Fruit fly (Drosophila melanogaster) whole organism, embryonic: Measurements from ENCODE around the gene NKCC.

Experiments
- Antp ChIP-seq: fragments of 200-800 bp; sonication (Bioruptor generic); optimal IDR thresholded peaks from 3 replicates; lab custom pipeline; 2016; ENCODE audit warnings: missing biosample characterization, missing genetic modification characterization
- Awh ChIP-seq: fragments of 200-800 bp; sonication (Bioruptor generic); IDR thresholded peaks from 2 replicates; pipeline ENCODE4, ENCODE4 v1.3.6; 2022; ENCODE audit warnings: missing biosample characterization, missing genetic modification characterization
- Bdp1 ChIP-seq: fragments of 200-800 bp; sonication (Bioruptor generic); optimal IDR thresholded peaks from 3 replicates; lab custom pipeline; 2016; ENCODE audit warnings: missing biosample characterization, missing genetic modification characterization
- Bgb ChIP-seq: fragments of 200-800 bp; sonication (Bioruptor generic); IDR thresholded peaks from 2 replicates; pipeline ENCODE4 v1.3.6; 2022; ENCODE audit warnings: missing biosample characterization, missing genetic modification characterization; ENCODE audit not compliant: partially characterized antibody
- Bteb2 ChIP-seq: fragments of 200-800 bp; sonication (Bioruptor generic); optimal IDR thresholded peaks from 2 replicates; lab custom pipeline; 2016; ENCODE audit warnings: missing biosample characterization, missing genetic modification characterization
- CG10543 ChIP-seq: fragments of 200-800 bp; sonication (Bioruptor generic); optimal IDR thresholded peaks from 3 replicates; lab custom pipeline; 2017; ENCODE audit warnings: missing biosample characterization, mild to moderate bottlenecking, missing genetic modification characterization, moderate library complexity
- CG11085 ChIP-seq: fragments of 200-800 bp; sonication (Bioruptor generic); IDR thresholded peaks from 2 replicates; pipeline ENCODE4 v1.3.6; 2022; ENCODE audit warnings: missing biosample characterization, missing genetic modification characterization
- CG11093 ChIP-seq: fragments of 200-800 bp; sonication (Bioruptor generic); IDR thresholded peaks from 3 replicates; pipeline ENCODE4 v1.3.6; 2022; ENCODE audit warnings: missing biosample characterization, missing genetic modification characterization
- CG11695 ChIP-seq: fragments of 200-800 bp; sonication (Bioruptor generic); IDR thresholded peaks from 3 replicates; pipeline ENCODE4 v1.3.6; 2022; ENCODE audit warnings: missing biosample characterization, missing genetic modification characterization
- CG15514 ChIP-seq: fragments of 200-800 bp; sonication (Bioruptor generic); optimal IDR thresholded peaks from 3 replicates; lab custom pipeline; 2017; ENCODE audit warnings: missing biosample characterization, missing genetic modification characterization, mild to moderate bottlenecking, moderate library complexity, missing genetic modification reagents
- CG17612 ChIP-seq: fragments of 200-800 bp; sonication (Bioruptor generic); IDR thresholded peaks from 2 replicates; pipeline ENCODE4 v1.3.6; 2022; ENCODE audit warnings: missing biosample characterization, missing genetic modification characterization
- CG30020 ChIP-seq: fragments of 200-800 bp; optimal IDR thresholded peaks from 2 replicates; lab custom pipeline; 2019; ENCODE audit warnings: missing biosample characterization, mild to moderate bottlenecking, missing genetic modification characterization, moderate library complexity
- CG32532 ChIP-seq: fragments of 200-800 bp; sonication (Bioruptor generic); IDR thresholded peaks from 2 replicates; pipeline ENCODE4 v1.3.6; 2022; ENCODE audit warnings: missing biosample characterization, missing genetic modification characterization
- CG34376 ChIP-seq: fragments of 200-800 bp; sonication (Bioruptor generic); optimal IDR thresholded peaks from 2 replicates; lab custom pipeline; 2018; ENCODE audit warnings: missing biosample characterization, mild to moderate bottlenecking, missing genetic modification characterization
- CG4424 ChIP-seq: fragments of 200-800 bp; sonication (Bioruptor generic); optimal IDR thresholded peaks from 3 replicates; lab custom pipeline; 2016; ENCODE audit warnings: missing biosample characterization, missing genetic modification characterization
- CG4707 ChIP-seq: fragments of 200-800 bp; sonication (Bioruptor generic); optimal IDR thresholded peaks from 2 replicates; lab custom pipeline; 2018; ENCODE audit warnings: missing biosample characterization, mild to moderate bottlenecking, missing genetic modification characterization, moderate library complexity
- CG7271 ChIP-seq: fragments of 200-800 bp; sonication (Bioruptor generic); optimal IDR thresholded peaks from 2 replicates; lab custom pipeline; 2018; ENCODE audit warnings: missing biosample characterization, mild to moderate bottlenecking, missing genetic modification characterization, moderate library complexity
- CG7839 ChIP-seq: fragments of 200-800 bp; sonication (Bioruptor generic); optimal IDR thresholded peaks from 3 replicates; lab custom pipeline; 2018; ENCODE audit warnings: missing biosample characterization, mild to moderate bottlenecking, missing genetic modification characterization, moderate library complexity
- CG9215 ChIP-seq: fragments of 200-800 bp; sonication (Bioruptor generic); IDR thresholded peaks from 2 replicates; pipeline ENCODE4 v1.3.6; 2022; ENCODE audit warnings: missing biosample characterization, missing genetic modification characterization
- CG9817 ChIP-seq: fragments of 200-800 bp; sonication (Bioruptor generic); optimal IDR thresholded peaks from 2 replicates; lab custom pipeline; 2018; ENCODE audit warnings: missing biosample characterization, mild to moderate bottlenecking, missing genetic modification characterization, moderate library complexity
- D19A ChIP-seq: fragments of 200-800 bp; optimal IDR thresholded peaks from 3 replicates; lab custom pipeline; 2019; ENCODE audit warnings: missing biosample characterization, mild to moderate bottlenecking, missing genetic modification characterization, moderate library complexity
- Dek ChIP-seq: fragments of 200-800 bp; sonication (Bioruptor generic); optimal IDR thresholded peaks from 3 replicates; lab custom pipeline; 2019; ENCODE audit warnings: missing biosample characterization, mild to moderate bottlenecking, missing genetic modification characterization, moderate library complexity
- Fer2 ChIP-seq: fragments of 200-800 bp; sonication (Bioruptor generic); optimal IDR thresholded peaks from 2 replicates; lab custom pipeline; 2018; ENCODE audit warnings: missing biosample characterization, mild to moderate bottlenecking, missing genetic modification characterization, moderate library complexity
- Hey ChIP-seq: fragments of 200-800 bp; sonication (Bioruptor generic); optimal IDR thresholded peaks from 3 replicates; lab custom pipeline; 2018; ENCODE audit warnings: missing biosample characterization, mild to moderate bottlenecking, missing genetic modification characterization
- Hmr ChIP-seq: fragments of 200-800 bp; sonication (Bioruptor generic); optimal IDR thresholded peaks from 3 replicates; lab custom pipeline; 2017; ENCODE audit warnings: mild to moderate bottlenecking, missing biosample characterization, missing genetic modification reagents, missing genetic modification characterization
- Jarid2 ChIP-seq: fragments of 200-800 bp; sonication (Bioruptor generic); optimal IDR thresholded peaks from 3 replicates; lab custom pipeline; 2017; ENCODE audit warnings: mild to moderate bottlenecking, missing biosample characterization, missing genetic modification reagents, missing genetic modification characterization
- Nf-YC ChIP-seq: fragments of 200-800 bp; optimal IDR thresholded peaks from 3 replicates; lab custom pipeline; 2019; ENCODE audit warnings: missing biosample characterization, mild to moderate bottlenecking, missing genetic modification characterization, moderate library complexity
- Rfx ChIP-seq: fragments of 200-800 bp; sonication (Bioruptor generic); IDR thresholded peaks from 2 replicates; pipeline ENCODE4 v1.3.6; 2022; ENCODE audit warnings: missing biosample characterization, missing genetic modification characterization
- Taf1 ChIP-seq: fragments of 200-800 bp; sonication (Bioruptor generic); IDR thresholded peaks from 2 replicates; pipeline ENCODE4 v1.3.6; 2022; ENCODE audit warnings: missing biosample characterization, missing genetic modification characterization
- Tbp ChIP-seq: fragments of >200 bp; optimal IDR thresholded peaks from 2 replicates; lab custom pipeline; 2018; ENCODE audit warnings: missing biosample characterization, missing genetic modification characterization
- Trl ChIP-seq, 3 experiments: fragments of >200 bp in 2 of 3; fragments of 200-800 bp in 1 of 3; sonication (Bioruptor generic) in 1 of 3; optimal IDR thresholded peaks; 2 replicates in 1 of 3; 3 replicates in 2 of 3; lab custom pipeline; 2016 to 2017; ENCODE audit warnings: missing biosample characterization in 1 of 3, missing genetic modification characterization in 1 of 3
- caup ChIP-seq: fragments of 200-800 bp; sonication (Bioruptor generic); optimal IDR thresholded peaks from 3 replicates; lab custom pipeline; 2017; ENCODE audit warnings: missing biosample characterization, mild to moderate bottlenecking, missing genetic modification characterization, moderate library complexity; ENCODE audit not compliant: severe bottlenecking
- chinmo ChIP-seq: fragments of 200-800 bp; sonication (Bioruptor generic); IDR thresholded peaks from 4 replicates; pipeline ENCODE4 v1.3.6; 2022; ENCODE audit warnings: missing biosample characterization, missing genetic modification characterization; ENCODE audit not compliant: partially characterized antibody
- ci ChIP-seq: fragments of 200-800 bp; sonication (Bioruptor generic); IDR thresholded peaks from 3 replicates; pipeline ENCODE4 v1.3.6; 2022; ENCODE audit warnings: missing biosample characterization, missing genetic modification characterization
- dm ChIP-seq: fragments of 200-800 bp; sonication (Bioruptor generic); optimal IDR thresholded peaks from 3 replicates; lab custom pipeline; 2016; ENCODE audit warnings: missing biosample characterization, missing genetic modification characterization
- esg ChIP-seq: fragments of 200-800 bp; sonication (Bioruptor generic); conservative IDR thresholded peaks from 2 replicates; pipeline ENCODE4 v1.3.6; 2022; ENCODE audit warnings: missing biosample characterization, missing genetic modification characterization
- gcm2 ChIP-seq: fragments of 200-800 bp; sonication (Bioruptor generic); optimal IDR thresholded peaks from 2 replicates; lab custom pipeline; 2016; ENCODE audit warnings: missing biosample characterization, missing genetic modification characterization
- ken ChIP-seq: fragments of 200-800 bp; sonication (Bioruptor generic); IDR thresholded peaks from 3 replicates; pipeline ENCODE4 v1.3.6; 2022; ENCODE audit warnings: missing biosample characterization, missing genetic modification characterization
- klu ChIP-seq: fragments of 200-800 bp; sonication (Bioruptor generic); IDR thresholded peaks from 2 replicates; pipeline ENCODE4 v1.3.6; 2022; ENCODE audit warnings: missing biosample characterization, missing genetic modification characterization
- lbe ChIP-seq: fragments of 200-800 bp; sonication (Bioruptor generic); optimal IDR thresholded peaks from 2 replicates; lab custom pipeline; 2016; ENCODE audit warnings: missing biosample characterization, mild to moderate bottlenecking, missing genetic modification characterization
- mam ChIP-seq: fragments of 200-800 bp; sonication (Bioruptor generic); optimal IDR thresholded peaks from 3 replicates; lab custom pipeline; 2016; ENCODE audit warnings: missing biosample characterization, missing genetic modification characterization
- nmo ChIP-seq: fragments of 200-800 bp; sonication (Bioruptor generic); optimal IDR thresholded peaks from 2 replicates; lab custom pipeline; 2018; ENCODE audit warnings: missing biosample characterization, mild to moderate bottlenecking, missing genetic modification characterization, moderate library complexity
- oc ChIP-seq: fragments of 200-800 bp; sonication (Bioruptor generic); optimal IDR thresholded peaks from 2 replicates; lab custom pipeline; 2018; ENCODE audit warnings: missing biosample characterization, mild to moderate bottlenecking, missing genetic modification characterization, moderate library complexity
- phol ChIP-seq: fragments of 200-800 bp; sonication (Bioruptor generic); optimal IDR thresholded peaks from 3 replicates; lab custom pipeline; 2018; ENCODE audit warnings: missing biosample characterization, mild to moderate bottlenecking, missing genetic modification characterization, moderate library complexity
- tap ChIP-seq: fragments of 200-800 bp; optimal IDR thresholded peaks from 3 replicates; lab custom pipeline; 2019; ENCODE audit warnings: missing biosample characterization, mild to moderate bottlenecking, missing genetic modification characterization, moderate library complexity
- toy ChIP-seq: fragments of 200-800 bp; sonication (Bioruptor generic); IDR thresholded peaks from 2 replicates; pipeline ENCODE4 v1.3.6; 2022; ENCODE audit warnings: missing biosample characterization, missing genetic modification characterization
- ttk ChIP-seq: fragments of 200-800 bp; sonication (Bioruptor generic); IDR thresholded peaks from 2 replicates; pipeline ENCODE4 v2.1.2; 2022; ENCODE audit warnings: missing biosample characterization, missing genetic modification characterization
- unpg ChIP-seq: fragments of 200-800 bp; sonication (Bioruptor generic); optimal IDR thresholded peaks from 3 replicates; lab custom pipeline; 2018; ENCODE audit warnings: missing biosample characterization, mild to moderate bottlenecking, missing genetic modification characterization, moderate library complexity
- wor ChIP-seq: fragments of 200-800 bp; sonication (Bioruptor generic); IDR thresholded peaks from 2 replicates; pipeline ENCODE4 v1.3.6; 2022; ENCODE audit warnings: missing biosample characterization, missing genetic modification characterization

The NKCC gene

dm6 chr3R:5497600-5497999, 4.9 kb downstream of the NKCC start (continued):
- TF ChIP-seq Bgb (GFP tag; lab: Robert Waterston, UW) (no peak), Hey (peak; percentile 64), Hmr (GFP tag; lab: Kevin White, UChicago) (no peak), caup (no peak), CG7271 (no peak), CG10543 (peak; percentile 5), Antp (GFP tag; lab: Kevin White, UChicago) (no peak), chinmo (GFP tag; lab: Robert Waterston, UW) (0 out of 4 replicates have a peak, but pooled peaks have one; percentile 11), CG4707 (GFP tag; lab: Kevin White, UChicago) (no peak), mam (GFP tag; lab: Kevin White, UChicago) (no peak), Tbp (GFP tag; lab: Kevin White, UChicago) (no peak), lbe (GFP tag; lab: Kevin White, UChicago) (no peak), Rfx (GFP tag; lab: Robert Waterston, UW) (no peak), CG34376 (peak; percentile 36), CG11695 (GFP tag; lab: Robert Waterston, UW) (no peak), D19A (tag; lab: Kevin White, UChicago) (no peak), Nf-YC (tag; lab: Kevin White, UChicago) (no peak), Fer2 (tag; lab: Kevin White, UChicago) (no peak), ttk (no peak), Taf1 (GFP tag; lab: Robert Waterston, UW) (no peak)
- TF ChIP-seq, all 482 proteins: peak for 24

- peak; percentile 16 for TF ChIP-seq Bdp1 (GFP tag; lab: Kevin White, UChicago)
- peak; percentile 54; the same call in 1 of the 2 replicates for TF ChIP-seq CG9215 (GFP tag; lab: Robert Waterston, UW)
- TF ChIP-seq Trl (optimal IDR thresholded peaks at IDR 0.05; lab: Kevin White, UChicago) = no peak
- TF ChIP-seq Trl (GFP tag; optimal IDR thresholded peaks at IDR 0.05; lab: Kevin White, UChicago) = peak; percentile 23
- peak; percentile 44 for TF ChIP-seq CG15514
- peak; percentile 56 for TF ChIP-seq unpg (GFP tag; lab: Kevin White, UChicago)
- TF ChIP-seq CG32532 (GFP tag; lab: Robert Waterston, UW) = peak; percentile 86
- TF ChIP-seq phol = peak; percentile 81
- peak; percentile 63 for TF ChIP-seq Dek
- TF ChIP-seq dm (GFP tag; lab: Kevin White, UChicago) = peak; percentile 34
- TF ChIP-seq CG10543 = peak; percentile 36
- peak; percentile 76 for TF ChIP-seq ci (GFP tag; lab: Robert Waterston, UW)
- TF ChIP-seq CG4707 (GFP tag; lab: Kevin White, UChicago) = no peak
- TF ChIP-seq wor (GFP tag; lab: Robert Waterston, UW) = peak; percentile 43; the same call in 1 of the 2 replicates
- peak; percentile 80 for TF ChIP-seq klu (GFP tag; lab: Robert Waterston, UW)
- TF ChIP-seq CG11093 = peak; percentile 62; the same call in 2 of the 3 replicates
- peak; percentile 73 for TF ChIP-seq CG9817
- TF ChIP-seq CG7839 (tag; lab: Kevin White, UChicago) = peak; percentile 79
- TF ChIP-seq ken (GFP tag; lab: Robert Waterston, UW) = peak; percentile 87
- 0 out of 2 replicates have a peak, but pooled peaks have one; percentile 9 for TF ChIP-seq CG17612 (GFP tag; lab: Robert Waterston, UW)
- peak; percentile 73; the same call in 1 of the 2 replicates for TF ChIP-seq CG11085 (GFP tag; lab: Robert Waterston, UW)
- no peak for TF ChIP-seq gcm2
- TF ChIP-seq Jarid2 = peak; percentile 20
- peak; percentile 62 for TF ChIP-seq CG30020 (tag; lab: Kevin White, UChicago)
- peak; percentile 25 for TF ChIP-seq oc (tag; lab: Kevin White, UChicago)
- TF ChIP-seq esg (GFP tag; lab: Robert Waterston, UW) = peak; percentile 75
- TF ChIP-seq nmo (GFP tag; lab: Kevin White, UChicago) = peak; percentile 87
- TF ChIP-seq Bteb2 (GFP tag; lab: Kevin White, UChicago) = peak; percentile 25
- TF ChIP-seq Awh (GFP tag; lab: Robert Waterston, UW) = peak; percentile 25; the same call in 1 of the 2 replicates
- peak; percentile 44; the same call in 1 of the 2 replicates for TF ChIP-seq toy (GFP tag; lab: Robert Waterston, UW)
- TF ChIP-seq lbe (GFP tag; lab: Kevin White, UChicago) = peak; percentile 23
- no peak for TF ChIP-seq tap (tag; lab: Kevin White, UChicago)
- peak; percentile 66 for TF ChIP-seq CG4424 (GFP tag; lab: Kevin White, UChicago)
Measured at dm6 chr3R:5485295-5485718, 17.2 kb downstream of the NKCC start, which contains the start of gene CG31550. Gene CG31550, plus strand, starts transcription at chr3R:5485543.
